Worm (Caenorhabditis elegans) whole organism, early embryonic: Measurements from ENCODE around the gene col-174.

Experiments
- B0310.2 ChIP-seq: sonication (generic microtip); optimal IDR thresholded peaks from 2 replicates; lab custom pipeline; 2016; ENCODE audit warnings: mild to moderate bottlenecking, missing genetic modification characterization, missing compliant biosample characterization
- F13C5.2 ChIP-seq: sonication (generic microtip); optimal IDR thresholded peaks from 2 replicates; lab custom pipeline; 2017; ENCODE audit warnings: mild to moderate bottlenecking, missing genetic modification characterization, inconsistent platforms, missing compliant biosample characterization
- aly-1 ChIP-seq: sonication (generic microtip); optimal IDR thresholded peaks from 2 replicates; lab custom pipeline; 2016; ENCODE audit warnings: missing genetic modification characterization, missing compliant biosample characterization
- ama-1 ChIP-seq: fragments of 150-350 bp; optimal IDR thresholded peaks from 2 replicates; lab custom pipeline; 2014
- ceh-13 ChIP-seq: fragments of 200-800 bp; sonication (Bioruptor generic); optimal IDR thresholded peaks from 2 replicates; lab custom pipeline; 2018; ENCODE audit warnings: mild to moderate bottlenecking, missing genetic modification characterization, missing compliant biosample characterization
- ceh-36 ChIP-seq: sonication (generic microtip); optimal IDR thresholded peaks from 2 replicates; lab custom pipeline; 2016; ENCODE audit warnings: missing genetic modification characterization, inconsistent platforms, missing compliant biosample characterization
- ets-7 ChIP-seq: sonication (generic microtip); optimal IDR thresholded peaks from 2 replicates; lab custom pipeline; 2016; ENCODE audit warnings: missing genotype, missing genetic modification characterization, missing compliant biosample characterization
- flt-1 ChIP-seq: fragments of 200-800 bp; sonication (Bioruptor generic); IDR thresholded peaks from 2 replicates; pipeline ENCODE4 v1.3.6; 2022; ENCODE audit warnings: missing genetic modification characterization, missing compliant biosample characterization
- hmbx-1 ChIP-seq: sonication (generic microtip); optimal IDR thresholded peaks from 2 replicates; lab custom pipeline; 2016; ENCODE audit warnings: mild to moderate bottlenecking, missing genetic modification characterization, missing compliant biosample characterization
- hmg-4 ChIP-seq: fragments of 200-800 bp; sonication (Bioruptor generic); optimal IDR thresholded peaks from 2 replicates; lab custom pipeline; 2018; ENCODE audit warnings: mild to moderate bottlenecking, missing genetic modification characterization, missing compliant biosample characterization
- hnd-1 ChIP-seq: sonication (generic microtip); optimal IDR thresholded peaks from 2 replicates; lab custom pipeline; 2016; ENCODE audit warnings: missing genetic modification characterization, missing compliant biosample characterization
- pes-1 ChIP-seq: fragments of 200-800 bp; sonication (Bioruptor generic); IDR thresholded peaks from 2 replicates; pipeline ENCODE4 v1.3.6; 2022; ENCODE audit warnings: missing genetic modification reagents, missing genetic modification characterization, missing compliant biosample characterization
- scrt-1 ChIP-seq: fragments of 200-800 bp; sonication (Bioruptor generic); IDR thresholded peaks from 2 replicates; pipeline ENCODE4 v1.3.6; 2022; ENCODE audit warnings: missing genetic modification characterization, missing compliant biosample characterization
- sea-1 ChIP-seq: fragments of 200-800 bp; sonication (Bioruptor generic); conservative IDR thresholded peaks from 2 replicates; pipeline ENCODE4 v1.3.6; 2022; ENCODE audit warnings: missing genetic modification characterization, missing compliant biosample characterization
- tbx-11 ChIP-seq: fragments of 200-800 bp; sonication (Bioruptor generic); IDR thresholded peaks from 2 replicates; pipeline ENCODE4 v1.3.6; 2022; ENCODE audit warnings: missing genetic modification characterization, missing compliant biosample characterization
- tbx-37 ChIP-seq: fragments of 200-800 bp; sonication (Bioruptor generic); conservative IDR thresholded peaks from 2 replicates; pipeline ENCODE4 v1.3.6; 2022; ENCODE audit warnings: missing genetic modification reagents, missing genetic modification characterization, missing compliant biosample characterization
- tra-4 ChIP-seq: sonication (generic microtip); optimal IDR thresholded peaks from 2 replicates; lab custom pipeline; 2017; ENCODE audit warnings: missing genetic modification characterization, missing compliant biosample characterization

Gene col-174

ce11 chrX:7575939-7576338, 29.3 kb downstream of the col-174 start:
- no peak for TF ChIP-seq hmbx-1 (tag; lab: Kevin White, UChicago)
- TF ChIP-seq ceh-36 (tag; lab: Kevin White, UChicago) = no peak
- TF ChIP-seq aly-1 (tag; lab: Kevin White, UChicago) = no peak
- no peak for TF ChIP-seq tbx-37
- no peak for TF ChIP-seq ceh-13 (GFP tag; lab: Kevin White, UChicago)
- no peak for TF ChIP-seq flt-1 (GFP tag; lab: Robert Waterston, UW)
- TF ChIP-seq tra-4 = no peak
- TF ChIP-seq sea-1 (GFP tag; lab: Robert Waterston, UW) = no peak
- no peak for TF ChIP-seq B0310.2 (tag; lab: Kevin White, UChicago)
- TF ChIP-seq pes-1 (GFP tag; lab: Robert Waterston, UW) = no peak
- TF ChIP-seq scrt-1 = no peak
- TF ChIP-seq hmg-4 (GFP tag; lab: Kevin White, UChicago) = no peak
- no peak for TF ChIP-seq ama-1 (lab: Kevin White, UChicago)

- TF ChIP-seq flt-1 (GFP tag; lab: Robert Waterston, UW) = no peak
- TF ChIP-seq hmg-4 (GFP tag; lab: Kevin White, UChicago) = peak; percentile 14
Measured at ce11 chrX:7577458-7578158, 31.0 kb downstream of the col-174 start.

ce11 chrX:7578308-7578707, 31.7 kb downstream of the col-174 start:
- TF ChIP-seq F13C5.2 (tag; lab: Kevin White, UChicago) (no peak), B0310.2 (tag; lab: Kevin White, UChicago) (no peak), tbx-37 (no peak), ets-7 (tag; lab: Kevin White, UChicago) (no peak), hnd-1 (tag; lab: Kevin White, UChicago) (no peak), hmg-4 (GFP tag; lab: Kevin White, UChicago) (no peak), ceh-13 (GFP tag; lab: Kevin White, UChicago) (no peak), ama-1 (lab: Kevin White, UChicago) (no peak), sea-1 (GFP tag; lab: Robert Waterston, UW) (no peak), ceh-36 (tag; lab: Kevin White, UChicago) (no peak), pes-1 (GFP tag; lab: Robert Waterston, UW) (no peak), scrt-1 (no peak), hmbx-1 (tag; lab: Kevin White, UChicago) (no peak)

ce11 chrX:7582223-7582622, 35.6 kb downstream of the col-174 start:
- TF ChIP-seq pes-1 (GFP tag; lab: Robert Waterston, UW) = no peak
- TF ChIP-seq ets-7 (tag; lab: Kevin White, UChicago) = no peak
- no peak for TF ChIP-seq tbx-37
- no peak for TF ChIP-seq hnd-1 (tag; lab: Kevin White, UChicago)
- TF ChIP-seq scrt-1 = no peak
- TF ChIP-seq tra-4 = no peak
- TF ChIP-seq ceh-13 (GFP tag; lab: Kevin White, UChicago) = no peak
- no peak for TF ChIP-seq sea-1 (GFP tag; lab: Robert Waterston, UW)
- TF ChIP-seq ama-1 (lab: Kevin White, UChicago) = no peak
- TF ChIP-seq flt-1 (GFP tag; lab: Robert Waterston, UW) = no peak
- TF ChIP-seq hmg-4 (GFP tag; lab: Kevin White, UChicago) = no peak

- TF ChIP-seq sea-1 (GFP tag; lab: Robert Waterston, UW) = no peak
Measured at ce11 chrX:7583930-7584329, 37.3 kb downstream of the col-174 start.

- TF ChIP-seq B0310.2 (tag; lab: Kevin White, UChicago) = no peak
- TF ChIP-seq F13C5.2 (tag; lab: Kevin White, UChicago) = no peak
- TF ChIP-seq scrt-1 = no peak
- TF ChIP-seq ets-7 (tag; lab: Kevin White, UChicago) = no peak
- TF ChIP-seq flt-1 (GFP tag; lab: Robert Waterston, UW) = no peak
- TF ChIP-seq tra-4 = no peak
- TF ChIP-seq ceh-36 (tag; lab: Kevin White, UChicago) = no peak
- TF ChIP-seq sea-1 (GFP tag; lab: Robert Waterston, UW) = no peak
- no peak for TF ChIP-seq hmbx-1 (tag; lab: Kevin White, UChicago)
- TF ChIP-seq hnd-1 (tag; lab: Kevin White, UChicago) = no peak
- TF ChIP-seq pes-1 (GFP tag; lab: Robert Waterston, UW) = no peak
- TF ChIP-seq ceh-13 (GFP tag; lab: Kevin White, UChicago) = no peak
- TF ChIP-seq tbx-37 = no peak
- no peak for TF ChIP-seq hmg-4 (GFP tag; lab: Kevin White, UChicago)
- no peak for TF ChIP-seq tbx-11 (GFP tag; lab: Robert Waterston, UW)
- no peak for TF ChIP-seq ama-1 (lab: Kevin White, UChicago)
- no peak for TF ChIP-seq aly-1 (tag; lab: Kevin White, UChicago)
Measured at ce11 chrX:7585610-7586259, 39.1 kb downstream of the col-174 start, which contains the start of gene adt-2. adt-2 (plus strand) TSS chrX:7586209.

- TF ChIP-seq flt-1 (GFP tag; lab: Robert Waterston, UW) = no peak
- no peak for TF ChIP-seq ceh-13 (GFP tag; lab: Kevin White, UChicago)
- TF ChIP-seq ets-7 (tag; lab: Kevin White, UChicago) = no peak
- TF ChIP-seq sea-1 (GFP tag; lab: Robert Waterston, UW) = no peak
- no peak for TF ChIP-seq B0310.2 (tag; lab: Kevin White, UChicago)
Measured at ce11 chrX:7586588-7586987, 40.0 kb downstream of the col-174 start.
